Worm (Caenorhabditis elegans) whole organism, L4 larva: Measurements from ENCODE around the gene C50F4.12.

Experiments
- D1046.2 ChIP-seq: fragments of 200-800 bp; sonication (Bioruptor generic); IDR thresholded peaks from 2 replicates; pipeline ENCODE4 v1.3.6; 2022; ENCODE audit warnings: missing genetic modification characterization, missing compliant biosample characterization
- F26F4.8 ChIP-seq: fragments of 200-800 bp; sonication (Bioruptor generic); conservative IDR thresholded peaks from 2 replicates; pipeline ENCODE4 v1.3.6; 2022; ENCODE audit warnings: missing genetic modification characterization, missing compliant biosample characterization
- T20F7.1 ChIP-seq: fragments of 200-800 bp; sonication (Bioruptor generic); optimal IDR thresholded peaks from 2 replicates; lab custom pipeline; 2018; ENCODE audit warnings: mild to moderate bottlenecking, missing genetic modification characterization, missing compliant biosample characterization
- Y48G9A.11 ChIP-seq: fragments of 200-800 bp; sonication (Bioruptor generic); IDR thresholded peaks from 2 replicates; pipeline ENCODE4 v1.3.6; 2022; ENCODE audit warnings: missing genetic modification reagents, missing genetic modification characterization, missing compliant biosample characterization
- Y5F2A.4 ChIP-seq: fragments of 200-800 bp; sonication (Bioruptor generic); optimal IDR thresholded peaks from 2 replicates; lab custom pipeline; 2018; ENCODE audit warnings: mild to moderate bottlenecking, missing genetic modification characterization, missing compliant biosample characterization
- Y75B8A.6 ChIP-seq: fragments of 200-800 bp; sonication (Bioruptor generic); IDR thresholded peaks from 2 replicates; pipeline ENCODE4 v1.3.6; 2022; ENCODE audit warnings: missing genetic modification reagents, missing genetic modification characterization, missing compliant biosample characterization
- aly-2 ChIP-seq: sonication (generic microtip); optimal IDR thresholded peaks from 2 replicates; lab custom pipeline; 2018; ENCODE audit warnings: missing biosample characterization, missing genetic modification characterization
- ama-1 ChIP-seq: fragments of 150-350 bp; optimal IDR thresholded peaks from 2 replicates; lab custom pipeline; 2014; ENCODE audit warnings: inconsistent platforms, mixed read lengths
- arid-1 ChIP-seq: fragments of 200-800 bp; sonication (Bioruptor generic); conservative IDR thresholded peaks from 2 replicates; pipeline ENCODE4 v1.3.6; 2022; ENCODE audit warnings: missing genetic modification reagents, missing genetic modification characterization, missing compliant biosample characterization
- ceh-28 ChIP-seq: fragments of 150-350 bp; optimal IDR thresholded peaks from 2 replicates; lab custom pipeline; 2014; ENCODE audit warnings: missing biosample characterization, missing genetic modification reagents, missing genetic modification characterization
- ces-1 ChIP-seq: fragments of 150-350 bp; sonication (generic microtip); optimal IDR thresholded peaks from 4 replicates; lab custom pipeline; 2014; ENCODE audit warnings: missing biosample characterization, missing genetic modification reagents, missing genetic modification characterization
- cey-2 ChIP-seq: sonication (generic microtip); optimal IDR thresholded peaks from 3 replicates; lab custom pipeline; 2017; ENCODE audit warnings: missing genetic modification characterization, mild to moderate bottlenecking, missing compliant biosample characterization, antibody characterized with exemption, borderline replicate concordance; ENCODE audit not compliant: insufficient read depth
- dmd-8 ChIP-seq: fragments of 200-800 bp; sonication (Bioruptor generic); IDR thresholded peaks from 2 replicates; pipeline ENCODE4 v1.3.6; 2022; ENCODE audit warnings: missing genetic modification characterization, missing compliant biosample characterization
- dve-1 ChIP-seq: sonication (generic microtip); optimal IDR thresholded peaks from 2 replicates; lab custom pipeline; 2017; ENCODE audit warnings: antibody characterized with exemption, mild to moderate bottlenecking, missing genetic modification characterization, missing compliant biosample characterization; ENCODE audit not compliant: insufficient read depth
- fkh-10 ChIP-seq: fragments of 150-350 bp; optimal IDR thresholded peaks from 2 replicates; lab custom pipeline; 2014; ENCODE audit warnings: missing biosample characterization, missing genetic modification reagents, missing genetic modification characterization
- gei-8 ChIP-seq: fragments of 200-800 bp; sonication (Bioruptor generic); optimal IDR thresholded peaks from 2 replicates; lab custom pipeline; 2018; ENCODE audit warnings: mild to moderate bottlenecking, missing genetic modification characterization, missing compliant biosample characterization
- hmg-1.1 ChIP-seq: fragments of 200-800 bp; sonication (Bioruptor generic); IDR thresholded peaks from 2 replicates; pipeline ENCODE4 v1.3.6; 2022; ENCODE audit warnings: missing genetic modification reagents, missing genetic modification characterization, missing compliant biosample characterization
- lin-13 ChIP-seq: fragments of 150-350 bp; optimal IDR thresholded peaks from 2 replicates; lab custom pipeline; 2014; ENCODE audit warnings: missing biosample characterization, missing genetic modification reagents, missing genetic modification characterization
- lin-38 ChIP-seq: fragments of 200-800 bp; sonication (Bioruptor generic); IDR thresholded peaks from 2 replicates; pipeline ENCODE4 v1.3.6; 2022; ENCODE audit warnings: missing genetic modification reagents, missing genetic modification characterization, missing compliant biosample characterization
- lin-39 ChIP-seq: fragments of 150-350 bp; optimal IDR thresholded peaks from 2 replicates; lab custom pipeline; 2014; ENCODE audit warnings: missing biosample characterization, missing genetic modification reagents, missing genetic modification characterization
- lir-3 ChIP-seq: sonication (generic microtip); optimal IDR thresholded peaks from 2 replicates; lab custom pipeline; 2016; ENCODE audit warnings: mild to moderate bottlenecking, missing genetic modification characterization, missing compliant biosample characterization
- lsy-2 ChIP-seq, 2 experiments: fragments of 150-350 bp in 1 of 2; sonication (generic microtip) in 1 of 2; optimal IDR thresholded peaks; 2 replicates each; lab custom pipeline; 2014 to 2017; ENCODE audit warnings: missing biosample characterization in 2 of 2, missing genetic modification characterization in 2 of 2
- nhr-102 ChIP-seq: sonication (generic microtip); optimal IDR thresholded peaks from 2 replicates; lab custom pipeline; 2016; ENCODE audit warnings: mild to moderate bottlenecking, missing genetic modification characterization, moderate library complexity, missing compliant biosample characterization
- nhr-111 ChIP-seq: fragments of 200-800 bp; sonication (Bioruptor generic); optimal IDR thresholded peaks from 2 replicates; lab custom pipeline; 2018; ENCODE audit warnings: mild to moderate bottlenecking, missing genetic modification characterization, missing compliant biosample characterization
- nhr-25 ChIP-seq: sonication (generic microtip); optimal IDR thresholded peaks from 2 replicates; lab custom pipeline; 2017; ENCODE audit warnings: missing genetic modification characterization, mild to moderate bottlenecking, missing compliant biosample characterization, antibody characterized with exemption, moderate library complexity, borderline replicate concordance; ENCODE audit not compliant: insufficient read depth
- nhr-41 ChIP-seq: fragments of 200-800 bp; sonication (Bioruptor generic); IDR thresholded peaks from 2 replicates; pipeline ENCODE4 v1.3.6; 2022; ENCODE audit warnings: missing genetic modification reagents, missing genetic modification characterization, missing compliant biosample characterization
- nhr-42 ChIP-seq: fragments of 200-800 bp; sonication (Bioruptor generic); IDR thresholded peaks from 2 replicates; pipeline ENCODE4 v1.3.6; 2022; ENCODE audit warnings: missing genetic modification characterization, missing compliant biosample characterization
- nhr-48 ChIP-seq: sonication (generic microtip); optimal IDR thresholded peaks from 2 replicates; lab custom pipeline; 2016; ENCODE audit warnings: mild to moderate bottlenecking, missing genetic modification characterization, missing compliant biosample characterization
- nhr-6 ChIP-seq: fragments of 150-350 bp; optimal IDR thresholded peaks from 2 replicates; lab custom pipeline; 2014; ENCODE audit warnings: missing biosample characterization, missing genetic modification characterization
- nhr-76 ChIP-seq: fragments of 150-350 bp; optimal IDR thresholded peaks from 2 replicates; lab custom pipeline; 2014; ENCODE audit warnings: missing biosample characterization, missing genetic modification characterization
- nhr-77 ChIP-seq: fragments of 150-350 bp; optimal IDR thresholded peaks from 2 replicates; lab custom pipeline; 2014; ENCODE audit warnings: missing biosample characterization, missing genetic modification characterization
- pha-4 ChIP-seq, 2 experiments: fragments of 150-350 bp in 1 of 2; fragments of 200-800 bp in 1 of 2; sonication (Bioruptor generic) in 1 of 2; IDR thresholded peaks in 1 of 2; optimal IDR thresholded peaks in 1 of 2; 2 replicates each; pipeline versions ENCODE4 v1.3.6 to Lab custom; 2014 to 2022; ENCODE audit warnings: missing genetic modification characterization in 2 of 2, missing genetic modification reagents in 2 of 2, missing biosample characterization in 1 of 2, missing compliant biosample characterization in 1 of 2
- php-3 ChIP-seq: fragments of 200-800 bp; sonication (Bioruptor generic); IDR thresholded peaks from 2 replicates; pipeline ENCODE4 v1.3.6; 2022; ENCODE audit warnings: missing genetic modification reagents, missing genetic modification characterization, missing compliant biosample characterization
- rbr-2 ChIP-seq: sonication (generic microtip); optimal IDR thresholded peaks from 2 replicates; lab custom pipeline; 2016; ENCODE audit warnings: missing genotype, missing genetic modification characterization, missing compliant biosample characterization
- sdz-12 ChIP-seq: fragments of 200-800 bp; sonication (Bioruptor generic); optimal IDR thresholded peaks from 2 replicates; lab custom pipeline; 2018; ENCODE audit warnings: mild to moderate bottlenecking, missing genetic modification characterization, missing compliant biosample characterization
- skn-1 ChIP-seq: fragments of 150-350 bp; optimal IDR thresholded peaks from 2 replicates; lab custom pipeline; 2014; ENCODE audit warnings: missing biosample characterization, missing genetic modification characterization
- snpc-1.2 ChIP-seq: fragments of 200-800 bp; sonication (Bioruptor generic); IDR thresholded peaks from 2 replicates; pipeline ENCODE4 v1.3.6; 2022; ENCODE audit warnings: missing genetic modification reagents, missing genetic modification characterization, missing compliant biosample characterization
- snpc-4 ChIP-seq: fragments of 150-350 bp; optimal IDR thresholded peaks from 2 replicates; lab custom pipeline; 2014; ENCODE audit warnings: missing biosample characterization, missing genetic modification characterization
- tag-97 ChIP-seq: fragments of 200-800 bp; sonication (Bioruptor generic); IDR thresholded peaks from 2 replicates; pipeline ENCODE4 v1.3.6; 2022; ENCODE audit warnings: missing genetic modification characterization, missing compliant biosample characterization
- tra-1 ChIP-seq: fragments of 200-800 bp; sonication (Bioruptor generic); IDR thresholded peaks from 2 replicates; pipeline ENCODE4 v1.3.6; 2022; ENCODE audit warnings: missing genetic modification reagents, missing genetic modification characterization, missing compliant biosample characterization
- unc-62 ChIP-seq, 3 experiments: fragments of 150-350 bp in 1 of 3; sonication (generic microtip); optimal IDR thresholded peaks in 2 of 3; peaks in 1 of 3; 1 replicate in 1 of 3; 2 replicates in 2 of 3; lab custom pipeline; 2014 to 2017; ENCODE audit warnings: missing biosample characterization in 3 of 3, missing genetic modification characterization in 3 of 3, missing genetic modification reagents in 3 of 3, missing genotype in 1 of 3
- zfp-2 ChIP-seq: sonication (generic microtip); optimal IDR thresholded peaks from 2 replicates; lab custom pipeline; 2016; ENCODE audit warnings: mild to moderate bottlenecking, missing genetic modification characterization, missing compliant biosample characterization
- zfp-3 ChIP-seq: fragments of 200-800 bp; sonication (Bioruptor generic); conservative IDR thresholded peaks from 2 replicates; pipeline ENCODE4 v1.3.6; 2022; ENCODE audit warnings: missing genetic modification reagents, missing genetic modification characterization, missing compliant biosample characterization
- zip-2 ChIP-seq: fragments of 150-350 bp; optimal IDR thresholded peaks from 2 replicates; lab custom pipeline; 2014; ENCODE audit warnings: missing biosample characterization, missing genetic modification characterization
- ztf-11 ChIP-seq: fragments of 150-350 bp; optimal IDR thresholded peaks from 2 replicates; lab custom pipeline; 2014; ENCODE audit warnings: missing biosample characterization, missing genetic modification characterization

C50F4.12 gene

ce11 chrV:9546860-9547269, 7.3 kb upstream of the C50F4.12 start, which contains the start of gene his-37 (continued):
- TF ChIP-seq ceh-28, result peak; percentile 59
- peak; percentile 98 for TF ChIP-seq fkh-10 (GFP tag; lab: Kevin White, UChicago)
- peak; percentile 89 for TF ChIP-seq ces-1
- no peak for TF ChIP-seq aly-2 (tag; lab: Kevin White, UChicago)
- peak; percentile 78 for TF ChIP-seq skn-1
- TF ChIP-seq pha-4 (GFP tag; IDR thresholded peaks at IDR 0.05; lab: Robert Waterston, UW), result peak; percentile 97
- TF ChIP-seq pha-4 (tag; optimal IDR thresholded peaks at IDR 0.05; lab: Kevin White, UChicago), result peak; percentile 98
- peak; percentile 85 for TF ChIP-seq zfp-2
- peak; percentile 46 to 100 for TF ChIP-seq unc-62 (GFP tag; optimal IDR thresholded peaks at IDR 0.05 in 1 of 2; lab: Kevin White, UChicago)
- no peak for TF ChIP-seq unc-62 (tag; optimal IDR thresholded peaks at IDR 0.05; lab: Kevin White, UChicago)
- TF ChIP-seq Y48G9A.11 (GFP tag; lab: Robert Waterston, UW), result 0 out of 2 replicates have a peak, but pooled peaks have one; percentile 8
- peak; percentile 88 for TF ChIP-seq nhr-41 (GFP tag; lab: Robert Waterston, UW)
- peak; percentile 95 to 97 for TF ChIP-seq lsy-2 (tag; optimal IDR thresholded peaks at IDR 0.05; lab: Kevin White, UChicago)
- TF ChIP-seq lin-39, result peak; percentile 62
- TF ChIP-seq nhr-6 (tag; lab: Kevin White, UChicago), result peak; percentile 98
- peak; percentile 88 for TF ChIP-seq cey-2 (tag; lab: Kevin White, UChicago)
- peak; percentile 91; the same call in 1 of the 2 replicates for TF ChIP-seq D1046.2 (GFP tag; lab: Robert Waterston, UW)
- no peak for TF ChIP-seq tag-97 (GFP tag; lab: Robert Waterston, UW)
- no peak for TF ChIP-seq F26F4.8 (GFP tag; lab: Robert Waterston, UW)
- TF ChIP-seq nhr-48 (tag; lab: Kevin White, UChicago), result peak; percentile 96
- no peak for TF ChIP-seq nhr-111
- peak; percentile 95 for TF ChIP-seq ama-1 (lab: Kevin White, UChicago)
- peak; percentile 99 for TF ChIP-seq rbr-2
- peak; percentile 97 for TF ChIP-seq nhr-42 (GFP tag; lab: Robert Waterston, UW)
- TF ChIP-seq, all 104 proteins: peak for 85

ce11 chrV:9546042-9546581, 6.6 kb upstream of the C50F4.12 start, which contains the start of gene C50F4.6:
Gene C50F4.6, plus strand, starts transcription at chrV:9546092.
- TF ChIP-seq dve-1 (tag; lab: Kevin White, UChicago) (peak; percentile 0), ama-1 (lab: Kevin White, UChicago) (peak; percentile 64), snpc-4 (tag; lab: Kevin White, UChicago) (no peak), zfp-3 (GFP tag; lab: Robert Waterston, UW) (peak; percentile 58; the same call in 1 of the 2 replicates), arid-1 (GFP tag; lab: Robert Waterston, UW) (0 out of 2 replicates have a peak, but pooled peaks have one; percentile 22), nhr-77 (peak; percentile 9), lin-13 (GFP tag; lab: Kevin White, UChicago) (no peak), nhr-41 (GFP tag; lab: Robert Waterston, UW) (no peak), hmg-1.1 (peak; percentile 41; the same call in 1 of the 2 replicates)

- 0 out of 2 replicates have a peak, but pooled peaks have one; percentile 16 for TF ChIP-seq tra-1 (GFP tag; lab: Robert Waterston, UW)
- TF ChIP-seq ces-1, result no peak
- no peak for TF ChIP-seq T20F7.1 (GFP tag; lab: Kevin White, UChicago)
- no peak for TF ChIP-seq nhr-77
- no peak for TF ChIP-seq php-3
- peak; percentile 44 for TF ChIP-seq nhr-102 (tag; lab: Kevin White, UChicago)
- TF ChIP-seq dmd-8 (GFP tag; lab: Robert Waterston, UW), result no peak
- TF ChIP-seq Y75B8A.6 (GFP tag; lab: Robert Waterston, UW), result no peak
- TF ChIP-seq unc-62 (GFP tag; optimal IDR thresholded peaks at IDR 0.05 in 1 of 2; lab: Kevin White, UChicago), result peak in 1 of 2 experiments; percentile 81
- no peak for TF ChIP-seq unc-62 (tag; optimal IDR thresholded peaks at IDR 0.05; lab: Kevin White, UChicago)
- no peak for TF ChIP-seq Y5F2A.4 (GFP tag; lab: Kevin White, UChicago)
- no peak for TF ChIP-seq nhr-25 (tag; lab: Kevin White, UChicago)
- no peak for TF ChIP-seq zip-2
- no peak for TF ChIP-seq ztf-11 (tag; lab: Kevin White, UChicago)
- no peak for TF ChIP-seq lir-3 (tag; lab: Kevin White, UChicago)
- TF ChIP-seq lsy-2 (tag; optimal IDR thresholded peaks at IDR 0.05; lab: Kevin White, UChicago), result peak in 1 of 2 experiments; percentile 46
- no peak for TF ChIP-seq nhr-76 (tag; lab: Kevin White, UChicago)
- no peak for TF ChIP-seq sdz-12 (GFP tag; lab: Kevin White, UChicago)
- peak; percentile 61 for TF ChIP-seq lin-38 (GFP tag; lab: Robert Waterston, UW)
- no peak for TF ChIP-seq gei-8 (GFP tag; lab: Kevin White, UChicago)
- TF ChIP-seq snpc-1.2, result no peak
Measured at ce11 chrV:9545238-9545709, 5.7 kb upstream of the C50F4.12 start, which contains the start of the genes his-35 and his-41. Gene his-35, minus strand, starts transcription at chrV:9545288. Gene his-41, plus strand, starts transcription at chrV:9545536.
